Worm (Caenorhabditis elegans) whole organism, L2 larva: ENCODE measurements around the gene col-172.

Experiments used
- C34F6.9 ChIP-seq: fragments of 150-350 bp; optimal IDR thresholded peaks from 2 replicates; lab custom pipeline; 2014; ENCODE audit warnings: missing biosample characterization, missing genetic modification characterization
- R02D3.7 ChIP-seq: fragments of 150-350 bp; optimal IDR thresholded peaks from 2 replicates; lab custom pipeline; 2014; ENCODE audit warnings: missing biosample characterization, missing genetic modification characterization
- Y55F3AM.14 ChIP-seq: fragments of 200-800 bp; sonication (Bioruptor generic); optimal IDR thresholded peaks from 2 replicates; lab custom pipeline; 2018; ENCODE audit warnings: mild to moderate bottlenecking, missing genetic modification characterization, missing compliant biosample characterization
- alr-1 ChIP-seq: fragments of 150-350 bp; optimal IDR thresholded peaks from 2 replicates; lab custom pipeline; 2014; ENCODE audit warnings: missing biosample characterization, missing genetic modification characterization
- ama-1 ChIP-seq: fragments of 150-350 bp; optimal IDR thresholded peaks from 2 replicates; lab custom pipeline; 2018; ENCODE audit warnings: inconsistent platforms
- ceh-16 ChIP-seq: fragments of 150-350 bp; optimal IDR thresholded peaks from 2 replicates; lab custom pipeline; 2014; ENCODE audit warnings: missing biosample characterization, missing genetic modification characterization
- crh-2 ChIP-seq: sonication (generic microtip); optimal IDR thresholded peaks from 2 replicates; lab custom pipeline; 2017; ENCODE audit warnings: missing biosample characterization, missing genetic modification characterization
- elt-1 ChIP-seq: fragments of 150-350 bp; optimal IDR thresholded peaks from 2 replicates; lab custom pipeline; 2014; ENCODE audit warnings: missing biosample characterization, missing genetic modification characterization
- elt-3 ChIP-seq: sonication (generic microtip); optimal IDR thresholded peaks from 2 replicates; lab custom pipeline; 2017; ENCODE audit warnings: missing biosample characterization, missing genetic modification characterization
- fos-1 ChIP-seq: fragments of 150-350 bp; optimal IDR thresholded peaks from 2 replicates; lab custom pipeline; 2014; ENCODE audit warnings: missing biosample characterization, missing genetic modification characterization
- gmeb-1 ChIP-seq: fragments of 150-350 bp; optimal IDR thresholded peaks from 2 replicates; lab custom pipeline; 2014; ENCODE audit warnings: missing biosample characterization, missing genetic modification characterization
- lin-11 ChIP-seq: fragments of 150-350 bp; sonication (generic microtip); optimal IDR thresholded peaks from 2 replicates; lab custom pipeline; 2014; ENCODE audit warnings: missing biosample characterization, missing genetic modification characterization, inconsistent platforms, mixed read lengths
- lin-39 ChIP-seq: fragments of 150-350 bp; optimal IDR thresholded peaks from 2 replicates; lab custom pipeline; 2014; ENCODE audit warnings: missing biosample characterization, missing genetic modification reagents, missing genetic modification characterization
- lsy-2 ChIP-seq, 2 experiments: fragments of 150-350 bp in 1 of 2; sonication (generic microtip) in 1 of 2; optimal IDR thresholded peaks; 2 replicates each; lab custom pipeline; 2014 to 2017; ENCODE audit warnings: missing biosample characterization in 2 of 2, missing genetic modification characterization in 2 of 2
- mab-5 ChIP-seq: fragments of 150-350 bp; optimal IDR thresholded peaks from 2 replicates; lab custom pipeline; 2014; ENCODE audit warnings: missing biosample characterization, missing genetic modification characterization
- mbf-1 ChIP-seq: sonication (generic microtip); optimal IDR thresholded peaks from 2 replicates; lab custom pipeline; 2017; ENCODE audit warnings: missing biosample characterization, missing genetic modification characterization
- mdl-1 ChIP-seq, 2 experiments: fragments of 150-350 bp in 1 of 2; sonication (generic microtip) in 1 of 2; optimal IDR thresholded peaks; 2 replicates each; lab custom pipeline; 2017; ENCODE audit warnings: missing biosample characterization in 2 of 2, missing genetic modification characterization in 2 of 2
- nhr-10 ChIP-seq: sonication (generic microtip); optimal IDR thresholded peaks from 2 replicates; lab custom pipeline; 2017; ENCODE audit warnings: missing biosample characterization, missing genetic modification characterization
- nhr-12 ChIP-seq: fragments of 150-350 bp; optimal IDR thresholded peaks from 2 replicates; lab custom pipeline; 2014; ENCODE audit warnings: missing biosample characterization, missing genetic modification characterization
- nhr-129 ChIP-seq: fragments of 150-350 bp; optimal IDR thresholded peaks from 2 replicates; lab custom pipeline; 2014; ENCODE audit warnings: missing biosample characterization, missing genetic modification characterization
- nhr-21 ChIP-seq: fragments of 150-350 bp; optimal IDR thresholded peaks from 2 replicates; lab custom pipeline; 2014; ENCODE audit warnings: missing biosample characterization, missing genetic modification characterization
- nhr-23 ChIP-seq: fragments of 150-350 bp; optimal IDR thresholded peaks from 2 replicates; lab custom pipeline; 2014; ENCODE audit warnings: missing biosample characterization, missing genetic modification reagents, missing genetic modification characterization
- nhr-237 ChIP-seq: fragments of 150-350 bp; optimal IDR thresholded peaks from 2 replicates; lab custom pipeline; 2014; ENCODE audit warnings: missing biosample characterization, missing genetic modification characterization
- nhr-6 ChIP-seq: fragments of 150-350 bp; optimal IDR thresholded peaks from 2 replicates; lab custom pipeline; 2014; ENCODE audit warnings: missing biosample characterization, missing genetic modification characterization
- nhr-77 ChIP-seq: fragments of 150-350 bp; optimal IDR thresholded peaks from 2 replicates; lab custom pipeline; 2014; ENCODE audit warnings: missing biosample characterization, missing genetic modification characterization
- peb-1 ChIP-seq: fragments of 150-350 bp; optimal IDR thresholded peaks from 2 replicates; lab custom pipeline; 2014; ENCODE audit warnings: missing biosample characterization, missing genetic modification characterization
- sem-4 ChIP-seq: fragments of 150-350 bp; optimal IDR thresholded peaks from 2 replicates; lab custom pipeline; 2014; ENCODE audit warnings: missing biosample characterization, missing genetic modification reagents, missing genetic modification characterization
- skn-1 ChIP-seq: sonication (generic microtip); optimal IDR thresholded peaks from 2 replicates; lab custom pipeline; 2017; ENCODE audit warnings: missing biosample characterization, missing genetic modification characterization
- sma-9 ChIP-seq, 2 experiments: fragments of 150-350 bp in 1 of 2; sonication (generic microtip) in 1 of 2; optimal IDR thresholded peaks; 2 replicates each; lab custom pipeline; 2014 to 2016; ENCODE audit warnings: missing genetic modification characterization in 2 of 2, mild to moderate bottlenecking in 1 of 2, missing biosample characterization in 1 of 2, missing compliant biosample characterization in 1 of 2, missing genetic modification reagents in 1 of 2, moderate library complexity in 1 of 2
- unc-39 ChIP-seq: fragments of 150-350 bp; optimal IDR thresholded peaks from 2 replicates; lab custom pipeline; 2014; ENCODE audit warnings: missing biosample characterization, missing genetic modification characterization
- unc-62 ChIP-seq: fragments of 150-350 bp; optimal IDR thresholded peaks from 2 replicates; lab custom pipeline; 2014; ENCODE audit warnings: missing biosample characterization, missing genetic modification reagents, missing genetic modification characterization
- zag-1 ChIP-seq: fragments of 150-350 bp; optimal IDR thresholded peaks from 2 replicates; lab custom pipeline; 2014; ENCODE audit warnings: missing biosample characterization, missing genetic modification characterization
- ztf-11 ChIP-seq: sonication (generic microtip); optimal IDR thresholded peaks from 2 replicates; lab custom pipeline; 2017; ENCODE audit warnings: missing biosample characterization, missing genetic modification characterization
- ztf-4 ChIP-seq: fragments of 150-350 bp; optimal IDR thresholded peaks from 2 replicates; lab custom pipeline; 2014; ENCODE audit warnings: missing biosample characterization, missing genetic modification characterization

Gene col-172

ce11 chrX:6668911-6669310, 3.7 kb upstream of the col-172 start, which contains the start of gene nhr-137:
Gene nhr-137, minus strand, starts transcription at chrX:6669011.
- TF ChIP-seq nhr-10 (no peak), nhr-237 (no peak), nhr-21 (tag; lab: Kevin White, UChicago) (no peak), alr-1 (no peak), fos-1 (tag; lab: Kevin White, UChicago) (no peak), zag-1 (no peak)

ce11 chrX:6669366-6669765, 3.3 kb upstream of the col-172 start:
- no peak for TF ChIP-seq mdl-1 (tag; optimal IDR thresholded peaks at IDR 0.05; lab: Kevin White, UChicago)
- no peak for TF ChIP-seq unc-62
- TF ChIP-seq nhr-129, result no peak
- no peak for TF ChIP-seq ztf-11
- no peak for TF ChIP-seq peb-1
- TF ChIP-seq C34F6.9 (tag; lab: Kevin White, UChicago), result no peak
- peak; percentile 56 for TF ChIP-seq sma-9 (GFP tag; optimal IDR thresholded peaks at IDR 0.05; lab: Kevin White, UChicago)
- TF ChIP-seq sma-9 (tag; optimal IDR thresholded peaks at IDR 0.05; lab: Kevin White, UChicago), result no peak
- peak; percentile 85 for TF ChIP-seq ceh-16 (tag; lab: Kevin White, UChicago)
- no peak for TF ChIP-seq nhr-6 (tag; lab: Kevin White, UChicago)
- TF ChIP-seq lsy-2 (tag; optimal IDR thresholded peaks at IDR 0.05; lab: Kevin White, UChicago), result no peak
- TF ChIP-seq Y55F3AM.14, result no peak
- TF ChIP-seq elt-1 (tag; lab: Kevin White, UChicago), result peak; percentile 25
- TF ChIP-seq fos-1 (tag; lab: Kevin White, UChicago), result no peak

ce11 chrX:6671717-6672116, 902 bp upstream of the col-172 start:
- TF ChIP-seq R02D3.7 (tag; lab: Kevin White, UChicago) (no peak), elt-3 (tag; lab: Kevin White, UChicago) (no peak), unc-39 (tag; lab: Kevin White, UChicago) (no peak), elt-1 (tag; lab: Kevin White, UChicago) (peak; percentile 32), C34F6.9 (tag; lab: Kevin White, UChicago) (no peak), nhr-10 (no peak), ceh-16 (tag; lab: Kevin White, UChicago) (peak; percentile 57), sem-4 (tag; lab: Kevin White, UChicago) (no peak), alr-1 (no peak), sma-9 (GFP tag; optimal IDR thresholded peaks at IDR 0.05; lab: Kevin White, UChicago) (peak; percentile 21), sma-9 (tag; optimal IDR thresholded peaks at IDR 0.05; lab: Kevin White, UChicago) (no peak), ztf-4 (no peak), crh-2 (no peak), gmeb-1 (tag; lab: Kevin White, UChicago) (no peak)

- TF ChIP-seq gmeb-1 (tag; lab: Kevin White, UChicago) (no peak), fos-1 (tag; lab: Kevin White, UChicago) (peak; percentile 75)
These were observed 1.8 kb downstream of the col-172 start, which contains the start of gene F38B6.4 for ce11 chrX:6674333-6674919. Gene F38B6.4, plus strand, starts transcription at chrX:6674869.

ce11 chrX:6682683-6683082, 10.1 kb downstream of the col-172 start, which contains the start of gene F38B6.8:
Gene F38B6.8, minus strand, starts transcription at chrX:6682783.
- TF ChIP-seq ama-1 (lab: Kevin White, UChicago) (no peak), ztf-11 (no peak), lin-39 (tag; lab: Kevin White, UChicago) (no peak), crh-2 (no peak), alr-1 (no peak), mab-5 (tag; lab: Kevin White, UChicago) (no peak), mbf-1 (tag; lab: Kevin White, UChicago) (no peak), nhr-12 (tag; lab: Kevin White, UChicago) (no peak), nhr-6 (tag; lab: Kevin White, UChicago) (no peak), nhr-77 (tag; lab: Kevin White, UChicago) (no peak), skn-1 (tag; lab: Kevin White, UChicago) (no peak), R02D3.7 (tag; lab: Kevin White, UChicago) (no peak)

- TF ChIP-seq mab-5 (tag; lab: Kevin White, UChicago) (peak; percentile 20), nhr-23 (tag; lab: Kevin White, UChicago) (no peak), sem-4 (tag; lab: Kevin White, UChicago) (no peak), lin-11 (tag; lab: Kevin White, UChicago) (no peak)
These were observed 14.7 kb downstream of the col-172 start for ce11 chrX:6687345-6687744.
